Worm (Caenorhabditis elegans) whole organism, mixed stage, embryonic: ENCODE data around the gene T13C5.2.

Source experiments
- blmp-1 ChIP-seq: fragments of 150-350 bp; optimal IDR thresholded peaks from 2 replicates; lab custom pipeline; 2014; ENCODE audit warnings: missing biosample characterization, missing genetic modification characterization
- mep-1 ChIP-seq: fragments of 150-350 bp; optimal IDR thresholded peaks from 2 replicates; lab custom pipeline; 2017; ENCODE audit warnings: missing biosample characterization, missing genetic modification reagents, missing genetic modification characterization, inconsistent platforms
- nhr-12 ChIP-seq: fragments of 150-350 bp; optimal IDR thresholded peaks from 2 replicates; lab custom pipeline; 2014; ENCODE audit warnings: missing biosample characterization, missing genetic modification characterization
- nhr-2 ChIP-seq: fragments of 150-350 bp; optimal IDR thresholded peaks from 2 replicates; lab custom pipeline; 2014; ENCODE audit warnings: missing biosample characterization, missing genetic modification characterization
- nhr-28 ChIP-seq: fragments of 150-350 bp; optimal IDR thresholded peaks from 2 replicates; lab custom pipeline; 2014; ENCODE audit warnings: missing biosample characterization, missing genetic modification characterization
- nhr-76 ChIP-seq: sonication (generic microtip); optimal IDR thresholded peaks from 2 replicates; lab custom pipeline; 2017; ENCODE audit warnings: missing biosample characterization, missing genetic modification characterization
- pha-4 ChIP-seq: fragments of 150-350 bp; optimal IDR thresholded peaks from 2 replicates; lab custom pipeline; 2018; ENCODE audit warnings: missing biosample characterization, missing genetic modification reagents, missing genetic modification characterization
- unc-120 ChIP-seq: sonication (generic microtip); optimal IDR thresholded peaks from 2 replicates; lab custom pipeline; 2017; ENCODE audit warnings: missing genetic modification characterization, missing compliant biosample characterization; ENCODE audit not compliant: poor library complexity, severe bottlenecking

DNA sequence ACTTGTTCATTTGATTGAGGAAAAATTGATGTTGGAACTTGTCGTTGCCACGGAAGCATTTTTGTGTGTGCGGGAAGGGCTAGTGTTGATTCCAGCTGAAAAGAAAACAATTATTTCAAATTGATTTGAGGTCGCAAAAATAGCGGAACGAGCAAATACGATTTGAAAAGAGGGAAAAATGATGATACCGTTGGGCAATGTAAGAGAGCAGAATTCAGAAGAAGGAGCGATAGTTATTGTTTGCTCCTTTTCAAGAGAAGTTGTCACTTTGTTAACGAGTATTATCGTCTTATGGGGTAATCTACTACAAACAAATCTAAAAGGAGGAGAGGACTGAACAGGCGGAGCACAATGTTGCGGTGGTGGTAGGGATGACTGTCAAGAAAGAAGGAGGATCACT lies 24.4 kb upstream of the T13C5.2 start, which contains the start of gene odd-2:
- no peak for TF ChIP-seq unc-120
- no peak for TF ChIP-seq nhr-28 (tag; lab: Kevin White, UChicago)
- no peak for TF ChIP-seq nhr-12 (tag; lab: Kevin White, UChicago)
- no peak for TF ChIP-seq nhr-76 (tag; lab: Kevin White, UChicago)
- no peak for TF ChIP-seq nhr-2 (tag; lab: Kevin White, UChicago)
- no peak for TF ChIP-seq pha-4 (tag; lab: Kevin White, UChicago)
- TF ChIP-seq blmp-1 (tag; lab: Kevin White, UChicago) = no peak
- TF ChIP-seq mep-1 (tag; lab: Kevin White, UChicago) = no peak
